Worm (Caenorhabditis elegans) whole organism, L4/young adult: Measurements from ENCODE around the gene clec-68.

Experiments used
- dao-5 ChIP-seq: sonication (generic microtip); optimal IDR thresholded peaks from 2 replicates; lab custom pipeline; 2016; ENCODE audit warnings: missing genotype, missing genetic modification characterization, moderate library complexity, missing compliant biosample characterization
- him-1 ChIP-seq: sonication (generic microtip); optimal IDR thresholded peaks from 2 replicates; lab custom pipeline; 2016; ENCODE audit warnings: missing genotype, missing genetic modification reagents, missing genetic modification characterization, missing compliant biosample characterization

DNA sequence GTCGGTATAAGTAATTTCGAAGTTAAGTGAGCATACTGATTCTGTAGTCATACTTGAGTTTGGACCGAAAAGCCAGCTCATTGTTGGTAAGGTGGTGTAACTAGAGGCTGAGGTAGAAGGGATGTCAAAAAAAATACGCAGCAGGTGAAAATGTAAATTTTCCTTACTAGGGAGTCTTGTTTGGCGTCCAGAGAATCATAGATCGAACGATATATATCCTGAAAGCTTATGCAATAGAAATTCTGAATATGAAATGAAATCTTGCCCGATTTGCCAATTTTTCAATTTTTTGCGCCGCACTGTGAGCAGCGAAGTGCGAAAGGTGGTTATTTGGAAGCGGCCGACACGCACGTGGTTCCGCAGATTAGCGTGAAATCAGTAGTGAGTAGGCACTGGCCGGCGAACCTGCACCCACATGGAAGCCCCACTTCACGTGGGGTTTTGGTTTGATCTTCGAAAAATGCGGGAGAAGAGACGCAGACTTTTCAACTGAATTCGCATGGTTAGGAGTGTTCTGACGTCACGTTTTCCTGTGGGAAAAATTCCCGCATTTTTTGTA, 51.8 kb downstream of the clec-68 start, which contains the start of gene srh-220:
- TF ChIP-seq him-1 (tag; lab: Kevin White, UChicago) = no peak
- no peak for TF ChIP-seq dao-5 (tag; lab: Kevin White, UChicago)
